Worm (Caenorhabditis elegans) whole organism, L3 larva: ENCODE results near the gene F22F4.5.

Experiments used
- R02D3.7 ChIP-seq: fragments of 150-350 bp; optimal IDR thresholded peaks from 2 replicates; lab custom pipeline; 2014; ENCODE audit warnings: missing biosample characterization, missing genetic modification characterization
- ama-1 ChIP-seq: fragments of 150-350 bp; optimal IDR thresholded peaks from 2 replicates; lab custom pipeline; 2018
- ceh-16 ChIP-seq: sonication (generic microtip); optimal IDR thresholded peaks from 2 replicates; lab custom pipeline; 2017; ENCODE audit warnings: missing biosample characterization, missing genetic modification characterization
- ceh-28 ChIP-seq: fragments of 150-350 bp; optimal IDR thresholded peaks from 2 replicates; lab custom pipeline; 2014; ENCODE audit warnings: missing biosample characterization, missing genetic modification reagents, missing genetic modification characterization
- ceh-9 ChIP-seq: sonication (generic microtip); optimal IDR thresholded peaks from 2 replicates; lab custom pipeline; 2018; ENCODE audit warnings: missing biosample characterization, missing genetic modification characterization
- daf-12 ChIP-seq: fragments of 150-350 bp; optimal IDR thresholded peaks from 2 replicates; lab custom pipeline; 2014; ENCODE audit warnings: missing biosample characterization, missing genetic modification reagents, missing genetic modification characterization
- egl-27 ChIP-seq: sonication (generic microtip); optimal IDR thresholded peaks from 4 replicates; lab custom pipeline; 2017; ENCODE audit warnings: missing biosample characterization, missing genetic modification reagents, missing genetic modification characterization
- egl-5 ChIP-seq: fragments of 150-350 bp; optimal IDR thresholded peaks from 2 replicates; lab custom pipeline; 2017; ENCODE audit warnings: missing biosample characterization, missing genetic modification reagents, missing genetic modification characterization, inconsistent platforms
- elt-1 ChIP-seq: fragments of 150-350 bp; optimal IDR thresholded peaks from 2 replicates; lab custom pipeline; 2014; ENCODE audit warnings: missing biosample characterization, missing genetic modification characterization
- elt-2 ChIP-seq: sonication (generic microtip); optimal IDR thresholded peaks from 2 replicates; lab custom pipeline; 2016; ENCODE audit warnings: missing genetic modification reagents, mild to moderate bottlenecking, missing genetic modification characterization, missing compliant biosample characterization
- elt-3 ChIP-seq, 3 experiments: fragments of 150-350 bp in 1 of 3; sonication (generic microtip) in 2 of 3; optimal IDR thresholded peaks; 2 replicates in 2 of 3; 4 replicates in 1 of 3; lab custom pipeline; 2014 to 2017; ENCODE audit warnings: missing biosample characterization in 3 of 3, missing genetic modification characterization in 3 of 3
- eor-1 ChIP-seq, 2 experiments: fragments of 150-350 bp; optimal IDR thresholded peaks; 2 replicates each; lab custom pipeline; 2014 to 2018; ENCODE audit warnings: missing biosample characterization in 2 of 2, missing genetic modification characterization in 2 of 2
- fkh-10 ChIP-seq: sonication (generic microtip); optimal IDR thresholded peaks from 2 replicates; lab custom pipeline; 2017; ENCODE audit warnings: missing biosample characterization, missing genetic modification reagents, missing genetic modification characterization
- hmg-11 ChIP-seq: sonication (generic microtip); optimal IDR thresholded peaks from 2 replicates; lab custom pipeline; 2016; ENCODE audit warnings: missing genetic modification characterization, missing compliant biosample characterization
- jun-1 ChIP-seq: fragments of 150-350 bp; optimal IDR thresholded peaks from 2 replicates; lab custom pipeline; 2014; ENCODE audit warnings: missing biosample characterization, missing genetic modification reagents, missing genetic modification characterization
- lin-15B ChIP-seq: fragments of 150-350 bp; optimal IDR thresholded peaks from 2 replicates; lab custom pipeline; 2014; ENCODE audit warnings: missing biosample characterization, missing genetic modification characterization
- lin-39 ChIP-seq: fragments of 150-350 bp; optimal IDR thresholded peaks from 2 replicates; lab custom pipeline; 2018; ENCODE audit warnings: missing biosample characterization, missing genetic modification reagents, missing genetic modification characterization
- lsy-12 ChIP-seq: sonication (generic microtip); optimal IDR thresholded peaks from 2 replicates; lab custom pipeline; 2016; ENCODE audit warnings: mild to moderate bottlenecking, missing genetic modification characterization, missing compliant biosample characterization
- mdl-1 ChIP-seq: fragments of 150-350 bp; optimal IDR thresholded peaks from 2 replicates; lab custom pipeline; 2014; ENCODE audit warnings: missing biosample characterization, missing genetic modification characterization
- mml-1 ChIP-seq: fragments of 150-350 bp; sonication (generic microtip); optimal IDR thresholded peaks from 3 replicates; lab custom pipeline; 2014; ENCODE audit warnings: missing biosample characterization, missing genetic modification characterization
- nfya-1 ChIP-seq: sonication (generic microtip); optimal IDR thresholded peaks from 2 replicates; lab custom pipeline; 2017; ENCODE audit warnings: missing genetic modification characterization, mild to moderate bottlenecking, missing compliant biosample characterization, antibody characterized with exemption, moderate library complexity; ENCODE audit not compliant: insufficient read depth
- nhr-12 ChIP-seq: fragments of 150-350 bp; optimal IDR thresholded peaks from 2 replicates; lab custom pipeline; 2014; ENCODE audit warnings: missing biosample characterization, missing genetic modification characterization
- nhr-23 ChIP-seq: fragments of 150-350 bp; optimal IDR thresholded peaks from 2 replicates; lab custom pipeline; 2014; ENCODE audit warnings: missing biosample characterization, missing genetic modification reagents, missing genetic modification characterization
- nhr-237 ChIP-seq: fragments of 150-350 bp; optimal IDR thresholded peaks from 2 replicates; lab custom pipeline; 2014; ENCODE audit warnings: missing biosample characterization, missing genetic modification characterization
- nhr-25 ChIP-seq: sonication (generic microtip); optimal IDR thresholded peaks from 2 replicates; lab custom pipeline; 2017; ENCODE audit warnings: missing biosample characterization, missing genetic modification characterization
- nhr-28 ChIP-seq: fragments of 150-350 bp; optimal IDR thresholded peaks from 2 replicates; lab custom pipeline; 2014; ENCODE audit warnings: missing biosample characterization, missing genetic modification characterization
- nhr-43 ChIP-seq: sonication (generic microtip); optimal IDR thresholded peaks from 2 replicates; lab custom pipeline; 2016; ENCODE audit warnings: mild to moderate bottlenecking, missing genetic modification characterization, missing compliant biosample characterization; ENCODE audit not compliant: poor library complexity, severe bottlenecking
- nhr-67 ChIP-seq: fragments of 150-350 bp; optimal IDR thresholded peaks from 2 replicates; lab custom pipeline; 2014; ENCODE audit warnings: missing biosample characterization, missing genetic modification characterization
- nhr-77 ChIP-seq: fragments of 150-350 bp; optimal IDR thresholded peaks from 2 replicates; lab custom pipeline; 2014; ENCODE audit warnings: missing biosample characterization, missing genetic modification characterization
- pha-4 ChIP-seq: fragments of 150-350 bp; optimal IDR thresholded peaks from 2 replicates; lab custom pipeline; 2014; ENCODE audit warnings: missing biosample characterization, missing genetic modification reagents, missing genetic modification characterization
- pqm-1 ChIP-seq: fragments of 150-350 bp; optimal IDR thresholded peaks from 2 replicates; lab custom pipeline; 2017; ENCODE audit warnings: missing biosample characterization, missing genetic modification characterization, inconsistent platforms
- sea-2 ChIP-seq: fragments of 150-350 bp; sonication (generic microtip); optimal IDR thresholded peaks from 4 replicates; lab custom pipeline; 2014; ENCODE audit warnings: missing biosample characterization, missing genetic modification reagents, missing genetic modification characterization
- skn-1 ChIP-seq: fragments of 150-350 bp; optimal IDR thresholded peaks from 2 replicates; lab custom pipeline; 2014; ENCODE audit warnings: missing biosample characterization, missing genetic modification characterization
- tbx-2 ChIP-seq: sonication (generic microtip); optimal IDR thresholded peaks from 2 replicates; lab custom pipeline; 2016; ENCODE audit warnings: mild to moderate bottlenecking, missing genetic modification characterization, missing compliant biosample characterization
- unc-39 ChIP-seq: sonication (generic microtip); optimal IDR thresholded peaks from 4 replicates; lab custom pipeline; 2017; ENCODE audit warnings: missing biosample characterization, missing genetic modification characterization
- unc-62 ChIP-seq: fragments of 150-350 bp; sonication (generic microtip); optimal IDR thresholded peaks from 4 replicates; lab custom pipeline; 2014; ENCODE audit warnings: missing biosample characterization, missing genetic modification reagents, missing genetic modification characterization
- ztf-11 ChIP-seq: fragments of 150-350 bp; optimal IDR thresholded peaks from 2 replicates; lab custom pipeline; 2014; ENCODE audit warnings: missing biosample characterization, missing genetic modification characterization
- ztf-4 ChIP-seq: fragments of 150-350 bp; optimal IDR thresholded peaks from 2 replicates; lab custom pipeline; 2014; ENCODE audit warnings: missing biosample characterization, missing genetic modification characterization

The F22F4.5 gene

DNA sequence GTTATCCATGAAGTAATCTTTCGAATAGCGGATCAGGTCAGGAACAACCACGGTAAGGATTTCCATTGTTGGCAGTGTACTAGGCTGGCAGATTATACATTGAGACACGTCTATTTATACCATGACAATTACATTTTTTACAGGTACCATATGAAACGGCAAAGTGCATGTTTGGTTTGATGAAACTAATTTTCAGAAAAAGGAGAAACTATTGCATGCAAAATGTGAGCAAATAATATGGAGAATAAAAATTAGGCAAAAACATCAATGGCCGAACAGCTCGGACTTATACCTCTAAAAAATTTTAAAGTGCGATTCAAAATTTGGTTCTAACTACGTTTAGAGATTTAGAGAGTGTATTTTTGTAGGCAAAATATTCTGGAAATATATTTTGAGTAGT lies at the start of gene F22F4.5:
Gene F22F4.5 (minus strand): TSS at position 101 of the 400 bp plus-strand sequence.
- no peak for TF ChIP-seq nhr-23 (tag; lab: Kevin White, UChicago)
- TF ChIP-seq ceh-28 (tag; lab: Kevin White, UChicago): no peak
- TF ChIP-seq eor-1 (tag; optimal IDR thresholded peaks at IDR 0.05; lab: Kevin White, UChicago): no peak
- TF ChIP-seq sea-2: no peak
- no peak for TF ChIP-seq ceh-16 (tag; lab: Kevin White, UChicago)
- TF ChIP-seq mdl-1 (tag; lab: Kevin White, UChicago): no peak
- TF ChIP-seq ceh-9 (tag; lab: Kevin White, UChicago): no peak
- TF ChIP-seq nhr-12 (tag; lab: Kevin White, UChicago): no peak
- no peak for TF ChIP-seq daf-12
- no peak for TF ChIP-seq egl-27 (tag; lab: Kevin White, UChicago)
- TF ChIP-seq nhr-67: no peak
- no peak for TF ChIP-seq pha-4 (tag; lab: Kevin White, UChicago)
- TF ChIP-seq skn-1: no peak
- TF ChIP-seq nhr-237 (tag; lab: Kevin White, UChicago): no peak
- no peak for TF ChIP-seq nhr-77 (tag; lab: Kevin White, UChicago)
- TF ChIP-seq nhr-43 (tag; lab: Kevin White, UChicago): no peak
- TF ChIP-seq egl-5 (tag; lab: Kevin White, UChicago): no peak
- TF ChIP-seq lin-15B (tag; lab: Kevin White, UChicago): no peak
- TF ChIP-seq ama-1: no peak

DNA sequence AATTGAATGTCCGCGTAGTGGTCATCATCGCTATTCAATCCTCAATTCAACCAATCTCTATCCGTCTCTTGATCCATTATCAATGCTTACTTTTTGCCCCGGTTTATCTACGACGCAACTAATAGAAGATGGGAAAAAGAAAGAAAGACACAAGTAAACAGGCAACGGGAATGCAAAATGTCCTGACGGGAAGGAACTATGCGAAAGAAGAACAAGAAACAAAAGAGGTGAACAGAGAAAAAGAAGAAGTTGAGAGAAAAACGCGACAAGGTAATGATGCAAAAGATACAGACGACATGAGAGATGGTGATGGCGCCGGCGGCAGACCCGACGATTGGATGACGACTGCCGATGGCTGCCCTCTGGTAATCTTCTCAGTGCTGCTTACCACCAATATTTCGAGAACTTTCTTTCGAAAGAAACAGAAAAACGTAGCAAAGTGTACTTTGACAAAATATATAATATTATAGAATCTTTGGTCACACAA lies 49.4 kb upstream of the F22F4.5 start:
- TF ChIP-seq unc-39: no peak
- TF ChIP-seq unc-62 (GFP tag; lab: Kevin White, UChicago): peak; percentile 42
- peak; percentile 59 for TF ChIP-seq ama-1
- TF ChIP-seq ceh-28 (tag; lab: Kevin White, UChicago): peak; percentile 44
- TF ChIP-seq sea-2: no peak
- no peak for TF ChIP-seq ceh-16 (tag; lab: Kevin White, UChicago)
- no peak for TF ChIP-seq nhr-28 (tag; lab: Kevin White, UChicago)
- TF ChIP-seq elt-3 (tag; optimal IDR thresholded peaks at IDR 0.05; lab: Kevin White, UChicago): peak in 2 of 3 experiments; percentile 14 to 55
- no peak for TF ChIP-seq nhr-237 (tag; lab: Kevin White, UChicago)
- peak; percentile 58 for TF ChIP-seq hmg-11
- TF ChIP-seq ztf-4: no peak
- TF ChIP-seq elt-2 (tag; lab: Kevin White, UChicago): peak; percentile 92
- peak; percentile 67 for TF ChIP-seq egl-5 (tag; lab: Kevin White, UChicago)
- TF ChIP-seq tbx-2 (tag; lab: Kevin White, UChicago): peak; percentile 21
- peak; percentile 21 for TF ChIP-seq R02D3.7 (tag; lab: Kevin White, UChicago)
- TF ChIP-seq nhr-43 (tag; lab: Kevin White, UChicago): peak; percentile 48
- no peak for TF ChIP-seq mml-1 (tag; lab: Kevin White, UChicago)
- TF ChIP-seq nhr-67: no peak
- TF ChIP-seq nfya-1 (tag; lab: Kevin White, UChicago): peak; percentile 95
- TF ChIP-seq elt-1 (tag; lab: Kevin White, UChicago): peak; percentile 28
- TF ChIP-seq nhr-77 (tag; lab: Kevin White, UChicago): no peak
- TF ChIP-seq pqm-1 (tag; lab: Kevin White, UChicago): peak; percentile 81
- peak; percentile 49 for TF ChIP-seq egl-27 (tag; lab: Kevin White, UChicago)
- peak; percentile 92 for TF ChIP-seq jun-1
- peak; percentile 86 for TF ChIP-seq nhr-25 (tag; lab: Kevin White, UChicago)
- TF ChIP-seq fkh-10 (GFP tag; lab: Kevin White, UChicago): no peak
- TF ChIP-seq ztf-11: no peak
- peak; percentile 28 for TF ChIP-seq lsy-12 (tag; lab: Kevin White, UChicago)
- TF ChIP-seq lin-15B (tag; lab: Kevin White, UChicago): peak; percentile 10
- TF ChIP-seq mdl-1 (tag; lab: Kevin White, UChicago): peak; percentile 19
- TF ChIP-seq lin-39: peak; percentile 50
- peak; percentile 92 for TF ChIP-seq pha-4 (tag; lab: Kevin White, UChicago)
- TF ChIP-seq nhr-23 (tag; lab: Kevin White, UChicago): peak; percentile 93

DNA sequence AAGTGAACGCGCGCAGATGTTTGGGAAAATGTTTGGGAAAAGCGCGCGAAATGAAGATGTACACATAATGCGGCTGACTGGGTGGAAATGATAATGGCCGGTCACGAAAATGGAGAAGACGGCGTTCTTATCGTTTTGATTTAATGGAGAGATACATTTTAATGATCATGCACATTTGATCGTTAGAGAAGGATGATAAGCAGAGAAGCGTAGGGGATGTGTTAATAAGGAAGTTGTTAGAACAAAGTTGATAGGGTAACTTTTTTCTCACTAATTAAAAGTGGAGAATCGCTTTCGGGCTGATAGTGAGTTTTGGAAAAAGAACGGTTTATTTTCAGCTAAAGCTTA lies 48.4 kb upstream of the F22F4.5 start:
- peak; percentile 68 for TF ChIP-seq elt-2 (tag; lab: Kevin White, UChicago)
- peak; percentile 32 for TF ChIP-seq ceh-28 (tag; lab: Kevin White, UChicago)
- TF ChIP-seq tbx-2 (tag; lab: Kevin White, UChicago): no peak
- no peak for TF ChIP-seq lin-15B (tag; lab: Kevin White, UChicago)
